Worm (Caenorhabditis elegans) whole organism, midembryonic: ENCODE measurements around the gene syp-2.

Experiments used
- T22C8.4 ChIP-seq: fragments of 200-800 bp; sonication (Bioruptor generic); IDR thresholded peaks from 2 replicates; pipeline ENCODE4 v1.3.6; 2022; ENCODE audit warnings: missing genetic modification characterization, missing compliant biosample characterization
- cog-1 ChIP-seq: sonication (generic microtip); optimal IDR thresholded peaks from 2 replicates; lab custom pipeline; 2016; ENCODE audit warnings: missing genetic modification characterization, missing compliant biosample characterization
- flt-1 ChIP-seq: fragments of 200-800 bp; sonication (Bioruptor generic); IDR thresholded peaks from 2 replicates; pipeline ENCODE4 v1.3.6; 2022; ENCODE audit warnings: missing genetic modification characterization, missing compliant biosample characterization
- klf-2 ChIP-seq: fragments of 200-800 bp; sonication (Bioruptor generic); conservative IDR thresholded peaks from 2 replicates; pipeline ENCODE4 v1.3.6; 2022; ENCODE audit warnings: missing genetic modification reagents, missing genetic modification characterization, missing compliant biosample characterization
- med-1 ChIP-seq: sonication (generic microtip); optimal IDR thresholded peaks from 2 replicates; lab custom pipeline; 2017; ENCODE audit warnings: missing genetic modification characterization, mild to moderate bottlenecking, missing compliant biosample characterization, antibody characterized with exemption, missing genetic modification reagents; ENCODE audit not compliant: insufficient read depth
- tab-1 ChIP-seq: fragments of 200-800 bp; sonication (Bioruptor generic); IDR thresholded peaks from 2 replicates; pipeline ENCODE4 v1.3.6; 2022; ENCODE audit warnings: missing genetic modification characterization, missing compliant biosample characterization
- ztf-23 ChIP-seq: fragments of 200-800 bp; sonication (Bioruptor generic); IDR thresholded peaks from 2 replicates; pipeline ENCODE4 v1.3.6; 2022; ENCODE audit warnings: missing genetic modification reagents, missing genetic modification characterization, missing compliant biosample characterization
- ztf-29 ChIP-seq: fragments of 200-800 bp; sonication (Bioruptor generic); IDR thresholded peaks from 2 replicates; pipeline ENCODE4 v1.3.6; 2022; ENCODE audit warnings: missing genetic modification reagents, missing genetic modification characterization, missing compliant biosample characterization

DNA sequence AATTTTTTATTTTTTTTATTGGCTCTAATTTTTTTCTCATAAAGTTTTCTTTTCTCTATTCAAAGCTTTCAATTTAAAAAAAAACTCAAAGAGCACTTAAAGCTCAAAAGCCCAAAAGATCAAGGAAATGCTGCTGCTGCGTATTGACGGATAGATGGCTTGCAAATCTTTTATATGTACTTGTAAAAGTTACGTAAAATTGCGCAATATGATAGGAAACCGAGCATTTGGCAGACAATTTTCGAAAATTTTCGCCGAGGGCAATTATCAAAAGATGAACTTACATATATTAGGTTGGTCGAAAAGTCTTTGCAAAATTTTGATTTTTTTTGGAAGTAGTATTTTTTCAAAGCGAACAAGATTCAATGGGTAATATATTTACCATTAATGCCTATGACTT, 12.2 kb downstream of the syp-2 start:
- TF ChIP-seq cog-1 (tag; lab: Kevin White, UChicago): no peak
- no peak for TF ChIP-seq tab-1
- TF ChIP-seq flt-1: no peak
- TF ChIP-seq T22C8.4 (GFP tag; lab: Robert Waterston, UW): no peak
- TF ChIP-seq klf-2 (GFP tag; lab: Robert Waterston, UW): no peak
- no peak for TF ChIP-seq ztf-29
- TF ChIP-seq ztf-23 (GFP tag; lab: Robert Waterston, UW): no peak
- TF ChIP-seq med-1 (GFP tag; lab: Kevin White, UChicago): no peak
